Fruit fly (Drosophila melanogaster) whole organism, wandering third instar larva: ENCODE results near the gene Rpn5.

Source experiments
- Abd-B ChIP-seq: fragments of >200 bp; optimal IDR thresholded peaks from 2 replicates; lab custom pipeline; 2017; ENCODE audit warnings: missing biosample characterization, missing genetic modification characterization
- CG32264 ChIP-seq: fragments of 200-800 bp; sonication (Bioruptor generic); optimal IDR thresholded peaks from 2 replicates; lab custom pipeline; 2016; ENCODE audit warnings: missing biosample characterization, missing genetic modification characterization
- Dif ChIP-seq: fragments of 200-275, 200-300 bp; sonication (Bioruptor generic); optimal IDR thresholded peaks from 2 replicates; lab custom pipeline; 2018; ENCODE audit warnings: missing biosample characterization, missing genetic modification characterization; ENCODE audit not compliant: partially characterized antibody
- GATAd ChIP-seq: sonication (Bioruptor generic); optimal IDR thresholded peaks from 2 replicates; lab custom pipeline; 2016; ENCODE audit warnings: missing biosample characterization, missing genetic modification characterization
- Hnf4 ChIP-seq: fragments of 200-800 bp; sonication (Bioruptor generic); optimal IDR thresholded peaks from 2 replicates; lab custom pipeline; 2016; ENCODE audit warnings: missing biosample characterization, mild to moderate bottlenecking, missing genetic modification characterization
- Hr78 ChIP-seq: fragments of >200 bp; optimal IDR thresholded peaks from 2 replicates; lab custom pipeline; 2017; ENCODE audit warnings: missing biosample characterization, missing genetic modification characterization
- Hr83 ChIP-seq: fragments of 200-300 bp; sonication (Bioruptor generic); optimal IDR thresholded peaks from 2 replicates; lab custom pipeline; 2016; ENCODE audit warnings: missing biosample characterization, mild to moderate bottlenecking, missing genetic modification characterization, moderate library complexity; ENCODE audit not compliant: poor library complexity, severe bottlenecking
- Jra ChIP-seq: sonication (Bioruptor generic); optimal IDR thresholded peaks from 2 replicates; lab custom pipeline; 2016; ENCODE audit warnings: missing biosample characterization, missing genetic modification characterization
- Mio ChIP-seq: sonication (Bioruptor generic); optimal IDR thresholded peaks from 2 replicates; lab custom pipeline; 2016; ENCODE audit warnings: missing biosample characterization, missing genetic modification characterization
- N ChIP-seq: fragments of >200 bp; optimal IDR thresholded peaks from 2 replicates; lab custom pipeline; 2018; ENCODE audit warnings: missing biosample characterization, missing external identifiers, missing genetic modification characterization
- Rel ChIP-seq, 2 experiments: fragments of 200-800 bp; sonication (Bioruptor generic) in 1 of 2; optimal IDR thresholded peaks; 2 replicates in 1 of 2; 3 replicates in 1 of 2; lab custom pipeline; 2016 to 2019; ENCODE audit warnings: mild to moderate bottlenecking in 2 of 2, missing biosample characterization in 2 of 2, missing genetic modification characterization in 2 of 2, moderate library complexity in 1 of 2
- Vsx2 ChIP-seq: fragments of 200-300, 225-300 bp; sonication (Bioruptor generic); optimal IDR thresholded peaks from 2 replicates; lab custom pipeline; 2018; ENCODE audit warnings: missing biosample characterization, missing genetic modification characterization; ENCODE audit not compliant: partially characterized antibody
- dl ChIP-seq, 2 experiments: fragments of 175-275, 200-275 bp in 1 of 2; fragments of 200-275 bp in 1 of 2; sonication (Bioruptor generic); optimal IDR thresholded peaks; lab custom pipeline; 2018; ENCODE audit warnings: mild to moderate bottlenecking in 2 of 2, missing biosample characterization in 2 of 2, missing genetic modification characterization in 2 of 2, moderate library complexity in 2 of 2; ENCODE audit not compliant: partially characterized antibody in 2 of 2, insufficient read depth in 1 of 2
- foxo ChIP-seq, 2 experiments: fragments of 200-800 bp; sonication (Bioruptor generic); optimal IDR thresholded peaks; 2 replicates in 1 of 2; 3 replicates in 1 of 2; lab custom pipeline; 2016 to 2017; ENCODE audit warnings: missing biosample characterization in 2 of 2, missing genetic modification characterization in 2 of 2
- lola ChIP-seq: fragments of >200 bp; optimal IDR thresholded peaks from 2 replicates; lab custom pipeline; 2017; ENCODE audit warnings: missing biosample characterization, missing genetic modification characterization
- pan ChIP-seq: fragments of >200 bp; optimal IDR thresholded peaks from 2 replicates; lab custom pipeline; 2017
- rgr ChIP-seq: fragments of 200-800 bp; sonication (Bioruptor generic); optimal IDR thresholded peaks from 3 replicates; lab custom pipeline; 2016; ENCODE audit warnings: missing biosample characterization, mild to moderate bottlenecking, missing genetic modification characterization
- sage ChIP-seq: fragments of 200-800 bp; sonication (Bioruptor generic); optimal IDR thresholded peaks from 2 replicates; lab custom pipeline; 2016; ENCODE audit warnings: missing biosample characterization, mild to moderate bottlenecking, missing genetic modification characterization
- sv ChIP-seq: fragments of 200-800 bp; sonication (Bioruptor generic); optimal IDR thresholded peaks from 3 replicates; lab custom pipeline; 2016; ENCODE audit warnings: missing biosample characterization, missing genetic modification characterization
- tai ChIP-seq: sonication (Bioruptor generic); optimal IDR thresholded peaks from 2 replicates; lab custom pipeline; 2016; ENCODE audit warnings: missing biosample characterization, missing genetic modification characterization
- usp ChIP-seq: fragments of >200 bp; optimal IDR thresholded peaks from 2 replicates; lab custom pipeline; 2017; ENCODE audit warnings: missing biosample characterization, missing genetic modification characterization
- woc ChIP-seq: sonication (Bioruptor generic); optimal IDR thresholded peaks from 2 replicates; lab custom pipeline; 2016; ENCODE audit warnings: missing biosample characterization, mild to moderate bottlenecking, missing genetic modification characterization

Gene Rpn5

DNA sequence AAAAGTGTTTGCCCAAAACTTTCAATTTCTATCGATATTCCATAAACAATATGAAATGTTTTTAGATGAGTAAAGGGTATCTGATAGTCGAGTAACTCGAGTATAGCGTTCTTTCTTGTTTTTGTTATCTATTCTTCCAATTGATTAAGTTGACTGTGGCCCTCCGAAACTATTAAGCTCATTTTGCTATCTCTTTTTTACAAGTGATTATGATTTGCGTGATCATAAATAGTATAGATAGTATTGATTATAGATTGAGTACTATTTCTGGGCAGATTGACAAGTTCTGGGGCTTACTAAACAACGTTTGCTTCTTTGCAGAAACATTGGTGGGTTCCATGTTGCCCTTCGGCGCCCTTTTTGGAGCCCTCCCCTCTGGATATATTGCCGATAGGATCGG, 47.2 kb downstream of the Rpn5 start:
- TF ChIP-seq dl (GFP tag; optimal IDR thresholded peaks at IDR 0.05; lab: Kevin White, UChicago; ENCODE audit: insufficient read depth in 1 of 2, partially characterized antibody in 2 of 2), result no peak
- TF ChIP-seq usp (GFP tag; lab: Kevin White, UChicago), result no peak
- TF ChIP-seq N (GFP tag; lab: Kevin White, UChicago), result no peak
- TF ChIP-seq Rel (GFP tag; optimal IDR thresholded peaks at IDR 0.05; lab: Kevin White, UChicago), result no peak
- TF ChIP-seq Rel (tag; optimal IDR thresholded peaks at IDR 0.05; lab: Kevin White, UChicago), result no peak
- no peak for TF ChIP-seq tai (GFP tag; lab: Kevin White, UChicago)
- no peak for TF ChIP-seq CG32264 (GFP tag; lab: Kevin White, UChicago)
- no peak for TF ChIP-seq sv (GFP tag; lab: Kevin White, UChicago)
- TF ChIP-seq Abd-B (GFP tag; lab: Kevin White, UChicago), result no peak
- no peak for TF ChIP-seq Jra (GFP tag; lab: Kevin White, UChicago)
- TF ChIP-seq Dif (GFP tag; lab: Kevin White, UChicago), result no peak
- no peak for TF ChIP-seq Hr78 (GFP tag; lab: Kevin White, UChicago)
- TF ChIP-seq Mio (GFP tag; lab: Kevin White, UChicago), result no peak
- no peak for TF ChIP-seq woc (GFP tag; lab: Kevin White, UChicago)
- no peak for TF ChIP-seq pan

DNA sequence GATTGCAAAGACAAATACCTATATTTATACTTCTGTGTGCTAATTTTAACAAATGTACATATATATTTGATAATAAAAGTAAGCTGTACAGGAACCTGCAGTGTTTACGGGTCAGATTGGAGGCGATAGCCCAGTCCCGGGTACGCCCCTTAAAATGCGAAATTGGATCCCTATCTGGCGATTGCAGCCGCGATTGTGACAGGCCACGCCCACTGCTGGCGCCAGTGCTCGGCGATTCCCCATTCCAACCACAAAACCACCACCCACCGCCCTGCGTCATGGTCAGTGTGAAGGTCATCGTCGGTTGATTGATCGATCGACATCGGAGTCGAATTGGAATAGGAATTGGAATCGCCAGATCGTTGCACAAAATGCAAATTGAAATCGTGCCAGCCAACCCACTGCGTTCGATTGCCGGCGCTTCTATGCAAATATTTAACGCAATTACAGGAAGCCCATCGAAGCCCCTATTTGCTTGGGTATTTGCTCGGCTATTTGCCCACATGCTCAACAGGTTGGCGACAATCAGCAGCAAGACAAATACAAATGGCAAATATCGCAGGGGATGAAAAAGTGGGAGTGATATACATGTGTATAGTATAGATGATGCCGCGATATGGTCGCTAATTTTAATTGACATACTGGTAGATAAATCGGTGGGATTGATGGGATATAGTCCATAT, 49.5 kb downstream of the Rpn5 start:
- TF ChIP-seq rgr (GFP tag; lab: Kevin White, UChicago) (no peak), Hr83 (GFP tag; lab: Kevin White, UChicago) (peak; percentile 42), Rel (GFP tag; optimal IDR thresholded peaks at IDR 0.05; lab: Kevin White, UChicago) (no peak), Rel (tag; optimal IDR thresholded peaks at IDR 0.05; lab: Kevin White, UChicago) (peak; percentile 72)

dm6 chr3R:5840870-5841269, 51.6 kb downstream of the Rpn5 start, which contains the start of gene CG1213:
Gene CG1213 (plus strand): TSS chr3R:5841170.
- TF ChIP-seq Hnf4 (no peak), Jra (GFP tag; lab: Kevin White, UChicago) (no peak), foxo (GFP tag; optimal IDR thresholded peaks at IDR 0.05; lab: Kevin White, UChicago) (no peak), pan (no peak), lola (no peak), dl (GFP tag; optimal IDR thresholded peaks at IDR 0.05; lab: Kevin White, UChicago; ENCODE audit: insufficient read depth in 1 of 2, partially characterized antibody in 2 of 2) (no peak), sage (GFP tag; lab: Kevin White, UChicago) (no peak), GATAd (GFP tag; lab: Kevin White, UChicago) (no peak), Vsx2 (GFP tag; lab: Kevin White, UChicago) (no peak), Mio (GFP tag; lab: Kevin White, UChicago) (no peak), usp (GFP tag; lab: Kevin White, UChicago) (no peak)
